Worm (Caenorhabditis elegans) whole organism, L4 larva: Measurements from ENCODE around the gene ZK1240.8.
"Not testable (repeated sequence)": the region's sequence is repeated elsewhere in the genome, so short reads cannot be mapped to it uniquely, and the experiment has no call there.

Source experiments
- R02D3.7 ChIP-seq: fragments of 150-350 bp; sonication (generic microtip); optimal IDR thresholded peaks from 3 replicates; lab custom pipeline; 2014; ENCODE audit warnings: missing biosample characterization, missing genetic modification characterization
- aly-2 ChIP-seq: sonication (generic microtip); optimal IDR thresholded peaks from 2 replicates; lab custom pipeline; 2018; ENCODE audit warnings: missing biosample characterization, missing genetic modification characterization
- dmd-9 ChIP-seq: fragments of 200-800 bp; sonication (Bioruptor generic); IDR thresholded peaks from 2 replicates; pipeline ENCODE4 v1.3.6; 2022; ENCODE audit warnings: missing genetic modification reagents, missing genetic modification characterization, missing compliant biosample characterization
- dpl-1 ChIP-seq: fragments of 150-350 bp; optimal IDR thresholded peaks from 2 replicates; lab custom pipeline; 2014; ENCODE audit warnings: missing biosample characterization, missing genetic modification reagents, missing genetic modification characterization
- hmg-1.1 ChIP-seq: fragments of 200-800 bp; sonication (Bioruptor generic); IDR thresholded peaks from 2 replicates; pipeline ENCODE4 v1.3.6; 2022; ENCODE audit warnings: missing genetic modification reagents, missing genetic modification characterization, missing compliant biosample characterization
- nhr-11 ChIP-seq: fragments of 150-350 bp; optimal IDR thresholded peaks from 2 replicates; lab custom pipeline; 2014; ENCODE audit warnings: missing biosample characterization, missing genetic modification characterization
- nhr-237 ChIP-seq: sonication (generic microtip); optimal IDR thresholded peaks from 2 replicates; lab custom pipeline; 2017; ENCODE audit warnings: missing biosample characterization, missing genetic modification characterization
- nhr-28 ChIP-seq: fragments of 150-350 bp; optimal IDR thresholded peaks from 2 replicates; lab custom pipeline; 2014; ENCODE audit warnings: missing biosample characterization, missing genetic modification characterization
- spr-3 ChIP-seq: fragments of 200-800 bp; sonication (Bioruptor generic); optimal IDR thresholded peaks from 2 replicates; lab custom pipeline; 2018; ENCODE audit warnings: mild to moderate bottlenecking, missing genetic modification characterization, missing compliant biosample characterization
- ztf-11 ChIP-seq: fragments of 150-350 bp; optimal IDR thresholded peaks from 2 replicates; lab custom pipeline; 2014; ENCODE audit warnings: missing biosample characterization, missing genetic modification characterization

DNA sequence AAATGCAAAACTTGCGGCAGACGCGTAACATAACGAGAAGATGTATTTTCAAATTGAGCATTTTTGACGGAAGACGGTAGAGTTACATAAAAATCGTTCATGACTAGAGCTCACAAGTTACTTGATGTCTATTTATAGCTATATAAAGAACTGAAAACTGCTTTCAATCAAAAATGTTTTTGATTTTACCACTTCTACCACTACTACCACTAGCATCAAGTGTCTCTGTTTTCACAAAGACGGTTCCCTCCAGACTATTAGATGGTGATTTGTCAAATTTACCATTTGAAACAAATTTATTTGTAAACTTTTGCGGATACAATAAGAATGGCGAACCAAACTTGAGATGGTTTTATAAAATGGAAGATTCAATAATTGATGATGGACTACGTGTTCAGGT, 46.3 kb downstream of the ZK1240.8 start, which contains the start of gene K09F6.9:
- not testable (repeated sequence) for TF ChIP-seq dmd-9 (GFP tag; lab: Robert Waterston, UW); nhr-237 (tag; lab: Kevin White, UChicago); dpl-1 (GFP tag; lab: Kevin White, UChicago); hmg-1.1 (GFP tag; lab: Robert Waterston, UW); nhr-28 (tag; lab: Kevin White, UChicago); aly-2 (tag; lab: Kevin White, UChicago); ztf-11; R02D3.7; nhr-11 (tag; lab: Kevin White, UChicago); spr-3
